Fruit fly (Drosophila melanogaster) whole organism: ENCODE results near the gene MED6.

ENCODE experiments used
- CG8478 ChIP-seq: fragments of >200 bp; optimal IDR thresholded peaks from 2 replicates; lab custom pipeline; 2018; ENCODE audit warnings: inconsistent platforms
- EcR ChIP-seq, 2 experiments: fragments of >200 bp; optimal IDR thresholded peaks; 2 replicates each; lab custom pipeline; 2017; ENCODE audit warnings: missing biosample characterization in 2 of 2, missing genetic modification characterization in 2 of 2, missing genetic modification reagents in 2 of 2
- pan ChIP-seq: fragments of >200 bp; optimal IDR thresholded peaks from 2 replicates; lab custom pipeline; 2017
- psq ChIP-seq: fragments of >200 bp; optimal IDR thresholded peaks from 2 replicates; lab custom pipeline; 2017
- usp ChIP-seq: fragments of >200 bp; optimal IDR thresholded peaks from 2 replicates; lab custom pipeline; 2017; ENCODE audit warnings: missing biosample characterization, missing genetic modification characterization, mixed read lengths

DNA sequence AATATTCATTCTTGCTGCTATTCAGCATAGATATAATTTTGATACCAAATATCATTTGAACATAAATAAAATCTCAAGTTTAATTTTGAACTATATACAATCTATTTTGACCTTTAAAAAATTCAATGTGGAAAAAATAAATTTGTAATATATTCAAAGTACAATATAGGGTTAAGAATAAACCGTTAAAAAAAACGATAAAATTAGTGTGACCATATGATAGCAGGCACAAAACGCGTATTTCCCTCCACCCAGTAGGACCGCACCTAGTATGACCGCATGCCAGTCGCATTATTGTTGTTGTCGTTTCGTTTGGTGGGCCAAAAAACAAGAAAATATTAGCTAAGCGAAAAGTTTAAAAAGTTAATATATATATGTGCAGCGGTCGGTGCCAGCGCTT, 24.2 kb upstream of the MED6 start, which contains the start of gene CG8516:
- TF ChIP-seq psq (no peak), usp (GFP tag; lab: Kevin White, UChicago) (no peak), pan (lab: Kevin White, UChicago) (no peak), CG8478 (lab: Kevin White, UChicago) (no peak), EcR (GFP tag; optimal IDR thresholded peaks at IDR 0.05; lab: Kevin White, UChicago) (no peak)
